Fruit fly (Drosophila melanogaster) whole organism, wandering third instar larva: ENCODE results near the gene Cdc42.

Experiments
- CG9705 ChIP-seq: fragments of 200-800 bp; sonication (Bioruptor generic); optimal IDR thresholded peaks from 2 replicates; lab custom pipeline; 2018; ENCODE audit warnings: missing biosample characterization, mild to moderate bottlenecking, missing genetic modification characterization
- Dfd ChIP-seq: fragments of >200 bp; optimal IDR thresholded peaks from 2 replicates; lab custom pipeline; 2017; ENCODE audit warnings: missing biosample characterization, missing genetic modification characterization
- foxo ChIP-seq, 2 experiments: fragments of 200-800 bp; sonication (Bioruptor generic); optimal IDR thresholded peaks; 2 replicates in 1 of 2; 3 replicates in 1 of 2; lab custom pipeline; 2016 to 2017; ENCODE audit warnings: missing biosample characterization in 2 of 2, missing genetic modification characterization in 2 of 2
- h ChIP-seq: fragments of 200-800 bp; sonication (Bioruptor generic); optimal IDR thresholded peaks from 3 replicates; lab custom pipeline; 2016; ENCODE audit warnings: missing biosample characterization, mild to moderate bottlenecking, missing genetic modification characterization
- sv ChIP-seq: fragments of 200-800 bp; sonication (Bioruptor generic); optimal IDR thresholded peaks from 3 replicates; lab custom pipeline; 2016; ENCODE audit warnings: missing biosample characterization, missing genetic modification characterization
- usp ChIP-seq: fragments of >200 bp; optimal IDR thresholded peaks from 2 replicates; lab custom pipeline; 2017; ENCODE audit warnings: missing biosample characterization, missing genetic modification characterization

- TF ChIP-seq usp (GFP tag; lab: Kevin White, UChicago) (no peak), Dfd (no peak), CG9705 (peak; percentile 5), h (GFP tag; lab: Kevin White, UChicago) (peak; percentile 6), foxo (GFP tag; optimal IDR thresholded peaks at IDR 0.05; lab: Kevin White, UChicago) (peak in 1 of 2 experiments; percentile 45), sv (no peak)
Observed at dm6 chrX:19663196-19663858, 33.6 kb upstream of the Cdc42 start.
